Comparison of ENCODE assay signal across 1 fruit fly cellular context in genomic region chr3R:12981334-12982166, dm6.
A peak's percentile ranks its signal among the peaks of the same experiment; 100 is the strongest.
TF ChIP-seq lines count a peak whose summit lies in the region.

No protein-coding gene starts in this region.

TF ChIP-seq in whole organism, embryonic, 481 proteins besides CTCF, POLR2A, EP300 and RAD21 (continued from another document and continues in another):
- TF ChIP-seq trh (GFP tag; optimal IDR thresholded peaks at IDR 0.05; lab: Kevin White, UChicago) (no peak), Sox100B (GFP tag; optimal IDR thresholded peaks at IDR 0.05; lab: Kevin White, UChicago) (peak; percentile 71), Ets65A (GFP tag; lab: Kevin White, UChicago) (peak; percentile 18), sug (tag; optimal IDR thresholded peaks at IDR 0.05; lab: Kevin White, UChicago) (no peak), croc (GFP tag; conservative IDR thresholded peaks at IDR 0.05; lab: Robert Waterston, UW) (0 out of 3 replicates have a peak, but pooled peaks have one; percentile 19), CG6791 (GFP tag; IDR thresholded peaks at IDR 0.05; lab: Robert Waterston, UW; ENCODE audit: partially characterized antibody) (no peak), row (GFP tag; IDR thresholded peaks at IDR 0.05; lab: Robert Waterston, UW) (peak; percentile 60; the same call in 2 of the 3 replicates), CG14860 (GFP tag; IDR thresholded peaks at IDR 0.05; lab: Robert Waterston, UW; ENCODE audit: partially characterized antibody) (no peak), p53 (GFP tag; optimal IDR thresholded peaks at IDR 0.05; lab: Kevin White, UChicago) (peak; percentile 12), CG6765 (GFP tag; optimal IDR thresholded peaks at IDR 0.05; lab: Kevin White, UChicago) (peak; percentile 53), amos (GFP tag; IDR thresholded peaks at IDR 0.05; lab: Robert Waterston, UW; ENCODE audit: partially characterized antibody) (no peak), wor (GFP tag; IDR thresholded peaks at IDR 0.05; lab: Robert Waterston, UW) (0 out of 2 replicates have a peak, but pooled peaks have one; percentile 20), zen (tag; optimal IDR thresholded peaks at IDR 0.05; lab: Kevin White, UChicago) (peak; percentile 51), lbe (GFP tag; optimal IDR thresholded peaks at IDR 0.05; lab: Kevin White, UChicago) (no peak), Xrp1 (GFP tag; IDR thresholded peaks at IDR 0.05; lab: Robert Waterston, UW) (peak; percentile 59), CG12659 (GFP tag; optimal IDR thresholded peaks at IDR 0.05; lab: Kevin White, UChicago) (peak; percentile 41), CG3281 (GFP tag; optimal IDR thresholded peaks at IDR 0.05; lab: Kevin White, UChicago) (peak; percentile 78), trem (tag; optimal IDR thresholded peaks at IDR 0.05; lab: Kevin White, UChicago) (peak; percentile 34), grau (tag; optimal IDR thresholded peaks at IDR 0.05; lab: Kevin White, UChicago) (peak; percentile 77), CG2678 (tag; optimal IDR thresholded peaks at IDR 0.05; lab: Kevin White, UChicago) (peak; percentile 85), Bteb2 (GFP tag; optimal IDR thresholded peaks at IDR 0.05; lab: Kevin White, UChicago) (peak; percentile 29), sens (GFP tag; lab: Kevin White, UChicago) (peak; percentile 80), lab (GFP tag; optimal IDR thresholded peaks at IDR 0.05; lab: Kevin White, UChicago) (peak; percentile 81), CG15073 (GFP tag; optimal IDR thresholded peaks at IDR 0.05; lab: Kevin White, UChicago) (peak; percentile 22), NFAT (GFP tag; IDR thresholded peaks at IDR 0.05; lab: Robert Waterston, UW) (0 out of 2 replicates have a peak, but pooled peaks have one; percentile 13), az2 (GFP tag; optimal IDR thresholded peaks at IDR 0.05; lab: Kevin White, UChicago) (peak; percentile 64), Meics (GFP tag; optimal IDR thresholded peaks at IDR 0.05; lab: Kevin White, UChicago) (peak; percentile 77), CG1024 (GFP tag; IDR thresholded peaks at IDR 0.05; lab: Robert Waterston, UW) (0 out of 2 replicates have a peak, but pooled peaks have one; percentile 17), CG10462 (GFP tag; optimal IDR thresholded peaks at IDR 0.05; lab: Kevin White, UChicago) (peak; percentile 19), CG2875 (GFP tag; optimal IDR thresholded peaks at IDR 0.05; lab: Kevin White, UChicago) (peak; percentile 35), Mrtf (GFP tag; IDR thresholded peaks at IDR 0.05; lab: Robert Waterston, UW) (peak; percentile 59; the same call in 1 of the 3 replicates), CG17361 (GFP tag; IDR thresholded peaks at IDR 0.05; lab: Robert Waterston, UW) (peak; percentile 73), MESR4 (GFP tag; optimal IDR thresholded peaks at IDR 0.05; lab: Kevin White, UChicago) (peak; percentile 26), CG8924 (tag; optimal IDR thresholded peaks at IDR 0.05; lab: Kevin White, UChicago) (peak; percentile 59), CG14441 (GFP tag; IDR thresholded peaks at IDR 0.05; lab: Robert Waterston, UW) (peak; percentile 50), danr (GFP tag; IDR thresholded peaks at IDR 0.05; lab: Robert Waterston, UW) (peak; percentile 54), corto (GFP tag; optimal IDR thresholded peaks at IDR 0.05; lab: Kevin White, UChicago) (no peak), gem (tag; optimal IDR thresholded peaks at IDR 0.05; lab: Kevin White, UChicago) (peak; percentile 86), Dbx (GFP tag; IDR thresholded peaks at IDR 0.05; lab: Robert Waterston, UW) (0 out of 3 replicates have a peak, but pooled peaks have one; percentile 15), CG10431 (GFP tag; optimal IDR thresholded peaks at IDR 0.05; lab: Kevin White, UChicago) (no peak), CG5180 (GFP tag; optimal IDR thresholded peaks at IDR 0.05; lab: Kevin White, UChicago) (peak; percentile 54), en (GFP tag; optimal IDR thresholded peaks at IDR 0.05; lab: Kevin White, UChicago) (no peak), kay (GFP tag; optimal IDR thresholded peaks at IDR 0.05; lab: Kevin White, UChicago) (peak; percentile 13), CrebB (tag; optimal IDR thresholded peaks at IDR 0.05; lab: Kevin White, UChicago) (no peak), hbn (GFP tag; IDR thresholded peaks at IDR 0.05; lab: Robert Waterston, UW; ENCODE audit: partially characterized antibody) (no peak), CG12236 (GFP tag; optimal IDR thresholded peaks at IDR 0.05; lab: Kevin White, UChicago) (no peak), pita (GFP tag; optimal IDR thresholded peaks at IDR 0.05; lab: Kevin White, UChicago) (no peak), nerfin-1 (tag; optimal IDR thresholded peaks at IDR 0.05; lab: Kevin White, UChicago) (peak; percentile 59), Fer1 (GFP tag; optimal IDR thresholded peaks at IDR 0.05; lab: Kevin White, UChicago) (peak; percentile 72), CG12155 (GFP tag; optimal IDR thresholded peaks at IDR 0.05; lab: Kevin White, UChicago) (peak; percentile 36), Abd-B (GFP tag; optimal IDR thresholded peaks at IDR 0.05; lab: Kevin White, UChicago) (peak; percentile 52), repo (GFP tag; optimal IDR thresholded peaks at IDR 0.05; lab: Kevin White, UChicago) (peak; percentile 13), CG4730 (GFP tag; IDR thresholded peaks at IDR 0.05; lab: Robert Waterston, UW) (no peak), mld (GFP tag; IDR thresholded peaks at IDR 0.05; lab: Robert Waterston, UW; ENCODE audit: partially characterized antibody) (no peak), Atf3 (GFP tag; optimal IDR thresholded peaks at IDR 0.05; lab: Kevin White, UChicago) (peak; percentile 44), dimm (GFP tag; IDR thresholded peaks at IDR 0.05; lab: Robert Waterston, UW) (peak; percentile 30; the same call in 1 of the 2 replicates), Trl (optimal IDR thresholded peaks at IDR 0.05; lab: Kevin White, UChicago) (no peak), Trl (GFP tag; optimal IDR thresholded peaks at IDR 0.05; lab: Kevin White, UChicago) (peak; percentile 40), gt (GFP tag; IDR thresholded peaks at IDR 0.05; lab: Robert Waterston, UW) (no peak), Med (GFP tag; lab: Kevin White, UChicago) (peak; percentile 89), CG31441 (GFP tag; IDR thresholded peaks at IDR 0.05; lab: Robert Waterston, UW) (no peak; the same call in 1 of the 2 replicates), rib (GFP tag; IDR thresholded peaks at IDR 0.05; lab: Robert Waterston, UW) (no peak), CG3847 (GFP tag; IDR thresholded peaks at IDR 0.05; lab: Robert Waterston, UW) (no peak), CG8944 (GFP tag; optimal IDR thresholded peaks at IDR 0.05; lab: Kevin White, UChicago) (peak; percentile 16), pan (optimal IDR thresholded peaks at IDR 0.05; lab: Kevin White, UChicago) (no peak), pan (GFP tag; optimal IDR thresholded peaks at IDR 0.05 in 1 of 2, IDR thresholded peaks at IDR 0.05 in 1 of 2) (peak in 1 of 2 experiments; percentile 61), CG12744 (GFP tag; optimal IDR thresholded peaks at IDR 0.05; lab: Kevin White, UChicago) (peak; percentile 34), cato (GFP tag; optimal IDR thresholded peaks at IDR 0.05; lab: Kevin White, UChicago; ENCODE audit: borderline replicate concordance) (peak; percentile 25), CG9727 (GFP tag; optimal IDR thresholded peaks at IDR 0.05; lab: Kevin White, UChicago) (peak; percentile 74), Doc2 (GFP tag; IDR thresholded peaks at IDR 0.05; lab: Robert Waterston, UW) (no peak), CG13424 (tag; optimal IDR thresholded peaks at IDR 0.05; lab: Kevin White, UChicago) (peak; percentile 69), ken (GFP tag; IDR thresholded peaks at IDR 0.05; lab: Robert Waterston, UW) (peak; percentile 30; the same call in 1 of the 3 replicates), CG3065 (GFP tag; optimal IDR thresholded peaks at IDR 0.05; lab: Kevin White, UChicago) (peak; percentile 16), Stat92E (GFP tag; optimal IDR thresholded peaks at IDR 0.05; lab: Kevin White, UChicago) (no peak), CG10654 (GFP tag; optimal IDR thresholded peaks at IDR 0.05; lab: Kevin White, UChicago) (peak; percentile 58), Fer3 (tag; optimal IDR thresholded peaks at IDR 0.05; lab: Kevin White, UChicago) (peak; percentile 72), Xbp1 (GFP tag; optimal IDR thresholded peaks at IDR 0.05; lab: Kevin White, UChicago) (peak; percentile 63), ranshi (GFP tag; IDR thresholded peaks at IDR 0.05; lab: Robert Waterston, UW) (peak; percentile 41; the same call in 1 of the 2 replicates), cad (GFP tag; optimal IDR thresholded peaks at IDR 0.05; lab: Kevin White, UChicago) (no peak), CG8388 (GFP tag; optimal IDR thresholded peaks at IDR 0.05; lab: Kevin White, UChicago) (peak; percentile 61), CG12942 (GFP tag; optimal IDR thresholded peaks at IDR 0.05; lab: Kevin White, UChicago) (peak; percentile 28), CG17829 (tag; optimal IDR thresholded peaks at IDR 0.05; lab: Kevin White, UChicago) (peak; percentile 70), Eip74EF (GFP tag; optimal IDR thresholded peaks at IDR 0.05; lab: Kevin White, UChicago) (peak in 1 of 2 experiments; percentile 71), tio (GFP tag; optimal IDR thresholded peaks at IDR 0.05; lab: Kevin White, UChicago) (peak; percentile 70), CG30403 (GFP tag; optimal IDR thresholded peaks at IDR 0.05; lab: Kevin White, UChicago) (peak; percentile 80), crp (GFP tag; optimal IDR thresholded peaks at IDR 0.05; lab: Kevin White, UChicago) (no peak), CG31388 (GFP tag; optimal IDR thresholded peaks at IDR 0.05; lab: Kevin White, UChicago) (no peak), chn (GFP tag; optimal IDR thresholded peaks at IDR 0.05; lab: Kevin White, UChicago) (peak; percentile 31), CG2712 (tag; optimal IDR thresholded peaks at IDR 0.05; lab: Kevin White, UChicago) (peak; percentile 73), exex (tag; optimal IDR thresholded peaks at IDR 0.05; lab: Kevin White, UChicago) (peak; percentile 1), onecut (GFP tag; IDR thresholded peaks at IDR 0.05; lab: Robert Waterston, UW) (peak; percentile 86), Drgx (GFP tag; IDR thresholded peaks at IDR 0.05; lab: Robert Waterston, UW) (peak; percentile 59), slou (GFP tag; optimal IDR thresholded peaks at IDR 0.05; lab: Kevin White, UChicago) (peak; percentile 33), da (GFP tag; optimal IDR thresholded peaks at IDR 0.05; lab: Kevin White, UChicago) (peak; percentile 18), Fer2 (tag; optimal IDR thresholded peaks at IDR 0.05; lab: Kevin White, UChicago) (peak; percentile 40), CoRest (tag; optimal IDR thresholded peaks at IDR 0.05; lab: Kevin White, UChicago) (peak; percentile 83), toy (GFP tag; IDR thresholded peaks at IDR 0.05; lab: Robert Waterston, UW) (no peak), sens-2 (GFP tag; IDR thresholded peaks at IDR 0.05; lab: Robert Waterston, UW) (no peak), C15 (GFP tag; IDR thresholded peaks at IDR 0.05; lab: Robert Waterston, UW) (no peak), CG15601 (tag; optimal IDR thresholded peaks at IDR 0.05; lab: Kevin White, UChicago) (no peak), CG8281 (tag; optimal IDR thresholded peaks at IDR 0.05; lab: Kevin White, UChicago) (peak; percentile 24), mam (GFP tag; optimal IDR thresholded peaks at IDR 0.05; lab: Kevin White, UChicago) (peak; percentile 43), HLH54F (GFP tag; optimal IDR thresholded peaks at IDR 0.05; lab: Kevin White, UChicago) (peak; percentile 4), ems (GFP tag; optimal IDR thresholded peaks at IDR 0.05; lab: Kevin White, UChicago) (peak; percentile 41), bsh (GFP tag; optimal IDR thresholded peaks at IDR 0.05; lab: Kevin White, UChicago) (peak; percentile 34 to 60), CG7987 (GFP tag; optimal IDR thresholded peaks at IDR 0.05; lab: Kevin White, UChicago) (no peak), Hr3 (GFP tag; optimal IDR thresholded peaks at IDR 0.05; lab: Kevin White, UChicago) (peak; percentile 46), CG10321 (GFP tag; IDR thresholded peaks at IDR 0.05; lab: Robert Waterston, UW) (no peak; the same call in 1 of the 2 replicates), ro (GFP tag; IDR thresholded peaks at IDR 0.05; lab: Robert Waterston, UW) (no peak), CG15011 (GFP tag; optimal IDR thresholded peaks at IDR 0.05; lab: Kevin White, UChicago) (peak; percentile 70), CG17612 (GFP tag; IDR thresholded peaks at IDR 0.05; lab: Robert Waterston, UW) (no peak), Sox102F (GFP tag; optimal IDR thresholded peaks at IDR 0.05; lab: Kevin White, UChicago) (peak; percentile 70), Hsf (GFP tag; optimal IDR thresholded peaks at IDR 0.05; lab: Kevin White, UChicago) (peak; percentile 44), tin (GFP tag; optimal IDR thresholded peaks at IDR 0.05; lab: Kevin White, UChicago) (peak; percentile 36), CG10267 (tag; optimal IDR thresholded peaks at IDR 0.05; lab: Kevin White, UChicago) (peak; percentile 67), lilli (GFP tag; optimal IDR thresholded peaks at IDR 0.05; lab: Kevin White, UChicago) (peak; percentile 5), dysf (GFP tag; IDR thresholded peaks at IDR 0.05; lab: Robert Waterston, UW) (peak; percentile 71), gsb (GFP tag; IDR thresholded peaks at IDR 0.05; lab: Robert Waterston, UW) (peak; percentile 25; the same call in 1 of the 2 replicates), CG10366 (GFP tag; IDR thresholded peaks at IDR 0.05; lab: Robert Waterston, UW) (no peak), abd-A (tag; optimal IDR thresholded peaks at IDR 0.05; lab: Kevin White, UChicago) (no peak), Blimp-1 (GFP tag; optimal IDR thresholded peaks at IDR 0.05; lab: Kevin White, UChicago) (peak; percentile 64), disco-r (GFP tag; optimal IDR thresholded peaks at IDR 0.05; lab: Kevin White, UChicago) (peak; percentile 10), unc-4 (GFP tag; IDR thresholded peaks at IDR 0.05; lab: Robert Waterston, UW; ENCODE audit: partially characterized antibody) (no peak), Dip3 (GFP tag; optimal IDR thresholded peaks at IDR 0.05; lab: Kevin White, UChicago) (no peak), CG6175 (GFP tag; IDR thresholded peaks at IDR 0.05; lab: Robert Waterston, UW) (no peak), HLH3B (GFP tag; IDR thresholded peaks at IDR 0.05; lab: Robert Waterston, UW) (peak; percentile 51), salm (tag; optimal IDR thresholded peaks at IDR 0.05; lab: Kevin White, UChicago) (peak; percentile 7), CG1233 (GFP tag; optimal IDR thresholded peaks at IDR 0.05; lab: Kevin White, UChicago) (peak; percentile 11), CG9437 (GFP tag; optimal IDR thresholded peaks at IDR 0.05; lab: Kevin White, UChicago) (peak; percentile 63), HLHmδ (GFP tag; optimal IDR thresholded peaks at IDR 0.05; lab: Kevin White, UChicago) (no peak), Nf-YB (GFP tag; optimal IDR thresholded peaks at IDR 0.05; lab: Kevin White, UChicago) (peak; percentile 47)
